Worm (Caenorhabditis elegans) whole organism, early embryonic: ENCODE results near the gene sdz-13.

Source experiments
- F13C5.2 ChIP-seq: sonication (generic microtip); optimal IDR thresholded peaks from 2 replicates; lab custom pipeline; 2017; ENCODE audit warnings: mild to moderate bottlenecking, missing genetic modification characterization, inconsistent platforms, missing compliant biosample characterization
- aly-1 ChIP-seq: sonication (generic microtip); optimal IDR thresholded peaks from 2 replicates; lab custom pipeline; 2016; ENCODE audit warnings: missing genetic modification characterization, missing compliant biosample characterization
- ama-1 ChIP-seq: fragments of 150-350 bp; optimal IDR thresholded peaks from 2 replicates; lab custom pipeline; 2014
- ceh-13 ChIP-seq: fragments of 200-800 bp; sonication (Bioruptor generic); optimal IDR thresholded peaks from 2 replicates; lab custom pipeline; 2018; ENCODE audit warnings: mild to moderate bottlenecking, missing genetic modification characterization, missing compliant biosample characterization
- ets-7 ChIP-seq: sonication (generic microtip); optimal IDR thresholded peaks from 2 replicates; lab custom pipeline; 2016; ENCODE audit warnings: missing genotype, missing genetic modification characterization, missing compliant biosample characterization
- flt-1 ChIP-seq: fragments of 200-800 bp; sonication (Bioruptor generic); IDR thresholded peaks from 2 replicates; pipeline ENCODE4 v1.3.6; 2022; ENCODE audit warnings: missing genetic modification characterization, missing compliant biosample characterization
- hmbx-1 ChIP-seq: sonication (generic microtip); optimal IDR thresholded peaks from 2 replicates; lab custom pipeline; 2016; ENCODE audit warnings: mild to moderate bottlenecking, missing genetic modification characterization, missing compliant biosample characterization
- pes-1 ChIP-seq: fragments of 200-800 bp; sonication (Bioruptor generic); IDR thresholded peaks from 2 replicates; pipeline ENCODE4 v1.3.6; 2022; ENCODE audit warnings: missing genetic modification reagents, missing genetic modification characterization, missing compliant biosample characterization
- sea-1 ChIP-seq: fragments of 200-800 bp; sonication (Bioruptor generic); conservative IDR thresholded peaks from 2 replicates; pipeline ENCODE4 v1.3.6; 2022; ENCODE audit warnings: missing genetic modification characterization, missing compliant biosample characterization
- tbx-11 ChIP-seq: fragments of 200-800 bp; sonication (Bioruptor generic); IDR thresholded peaks from 2 replicates; pipeline ENCODE4 v1.3.6; 2022; ENCODE audit warnings: missing genetic modification characterization, missing compliant biosample characterization
- tbx-37 ChIP-seq: fragments of 200-800 bp; sonication (Bioruptor generic); conservative IDR thresholded peaks from 2 replicates; pipeline ENCODE4 v1.3.6; 2022; ENCODE audit warnings: missing genetic modification reagents, missing genetic modification characterization, missing compliant biosample characterization
- tra-4 ChIP-seq: sonication (generic microtip); optimal IDR thresholded peaks from 2 replicates; lab custom pipeline; 2017; ENCODE audit warnings: missing genetic modification characterization, missing compliant biosample characterization

The sdz-13 gene

DNA sequence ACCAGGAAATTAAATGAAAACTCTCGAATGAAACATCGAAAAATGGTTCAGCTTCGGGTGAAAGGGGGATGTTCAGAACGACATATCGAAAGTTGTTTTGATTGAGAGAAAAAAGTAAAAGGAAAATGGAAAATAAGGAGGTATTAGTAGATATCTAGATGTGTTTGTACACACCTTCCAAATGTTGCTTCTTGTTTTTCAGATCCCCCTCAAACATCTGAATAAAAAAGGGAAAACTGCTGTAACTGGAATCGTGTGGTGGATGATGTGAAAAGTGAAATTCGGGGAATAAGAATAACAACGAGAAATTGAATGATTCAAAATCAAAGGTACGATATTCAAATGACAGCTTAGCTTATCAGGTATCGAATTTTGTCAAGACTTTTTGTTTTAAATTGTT is 51.4 kb downstream of the sdz-13 start, which contains the start of gene npax-3:
npax-3 (minus strand) TSS at position 101 of the 400 bp plus-strand sequence.
- TF ChIP-seq ceh-13 (no peak), aly-1 (tag; lab: Kevin White, UChicago) (no peak), tra-4 (no peak), ets-7 (no peak), tbx-37 (GFP tag; lab: Robert Waterston, UW) (no peak), pes-1 (no peak), sea-1 (GFP tag; lab: Robert Waterston, UW) (no peak), ama-1 (no peak), F13C5.2 (tag; lab: Kevin White, UChicago) (no peak), flt-1 (GFP tag; lab: Robert Waterston, UW) (no peak), tbx-11 (GFP tag; lab: Robert Waterston, UW) (no peak), hmbx-1 (no peak)
